Fruit fly (Drosophila melanogaster) whole organism, embryonic: ENCODE results near the gene CG17327.

Source experiments
- Adf1 ChIP-seq: fragments of 200-800 bp; sonication (Bioruptor generic); IDR thresholded peaks from 2 replicates; pipeline ENCODE4 v1.3.6; 2022; ENCODE audit warnings: missing biosample characterization, missing genetic modification characterization
- Atf-2 ChIP-seq: fragments of 200-800 bp; sonication (Bioruptor generic); optimal IDR thresholded peaks from 2 replicates; lab custom pipeline; 2016; ENCODE audit warnings: missing biosample characterization, missing genetic modification characterization
- Awh ChIP-seq: fragments of 200-800 bp; sonication (Bioruptor generic); IDR thresholded peaks from 2 replicates; pipeline ENCODE4, ENCODE4 v1.3.6; 2022; ENCODE audit warnings: missing biosample characterization, missing genetic modification characterization
- CG10979 ChIP-seq: fragments of 200-800 bp; sonication (Bioruptor generic); optimal IDR thresholded peaks from 2 replicates; lab custom pipeline; 2018; ENCODE audit warnings: missing biosample characterization, mild to moderate bottlenecking, missing genetic modification characterization, moderate library complexity
- CG11085 ChIP-seq: fragments of 200-800 bp; sonication (Bioruptor generic); IDR thresholded peaks from 2 replicates; pipeline ENCODE4 v1.3.6; 2022; ENCODE audit warnings: missing biosample characterization, missing genetic modification characterization
- CG11398 ChIP-seq: fragments of 200-800 bp; sonication (Bioruptor generic); optimal IDR thresholded peaks from 2 replicates; lab custom pipeline; 2016; ENCODE audit warnings: missing biosample characterization, missing genetic modification characterization
- CG13775 ChIP-seq: fragments of 200-800 bp; sonication (Bioruptor generic); optimal IDR thresholded peaks from 3 replicates; lab custom pipeline; 2017; ENCODE audit warnings: missing biosample characterization, mild to moderate bottlenecking, missing genetic modification characterization
- CG15601 ChIP-seq: fragments of 200-800 bp; sonication (Bioruptor generic); optimal IDR thresholded peaks from 3 replicates; lab custom pipeline; 2019; ENCODE audit warnings: missing biosample characterization, mild to moderate bottlenecking, missing genetic modification characterization, moderate library complexity
- CG17186 ChIP-seq: fragments of 200-800 bp; sonication (Bioruptor generic); optimal IDR thresholded peaks from 3 replicates; lab custom pipeline; 2017; ENCODE audit warnings: missing biosample characterization, missing genetic modification reagents, missing genetic modification characterization
- CG17328 ChIP-seq: fragments of 200-800 bp; sonication (Bioruptor generic); IDR thresholded peaks from 2 replicates; pipeline ENCODE4 v1.3.6; 2022; ENCODE audit warnings: missing biosample characterization, missing genetic modification characterization
- CG17385 ChIP-seq: fragments of 200-800 bp; sonication (Bioruptor generic); optimal IDR thresholded peaks from 3 replicates; lab custom pipeline; 2018; ENCODE audit warnings: missing biosample characterization, mild to moderate bottlenecking, missing genetic modification characterization
- CG17829 ChIP-seq: fragments of 200-800 bp; optimal IDR thresholded peaks from 2 replicates; lab custom pipeline; 2019; ENCODE audit warnings: missing biosample characterization, mild to moderate bottlenecking, missing genetic modification characterization, moderate library complexity
- CG3726 ChIP-seq: fragments of 200-800 bp; sonication (Bioruptor generic); IDR thresholded peaks from 3 replicates; pipeline ENCODE4, ENCODE4 v1.3.6; 2022; ENCODE audit warnings: missing biosample characterization, missing genetic modification characterization
- CG3847 ChIP-seq: fragments of 200-800 bp; sonication (Bioruptor generic); IDR thresholded peaks from 2 replicates; pipeline ENCODE4 v1.3.6; 2022; ENCODE audit warnings: missing biosample characterization, missing genetic modification characterization
- CG4424 ChIP-seq: fragments of 200-800 bp; sonication (Bioruptor generic); optimal IDR thresholded peaks from 3 replicates; lab custom pipeline; 2016; ENCODE audit warnings: missing biosample characterization, missing genetic modification characterization
- CG6654 ChIP-seq: fragments of 200-800 bp; sonication (Bioruptor generic); optimal IDR thresholded peaks from 2 replicates; lab custom pipeline; 2017; ENCODE audit warnings: missing biosample characterization, mild to moderate bottlenecking, missing genetic modification characterization
- CG6689 ChIP-seq: fragments of 200-800 bp; sonication (Bioruptor generic); IDR thresholded peaks from 2 replicates; pipeline ENCODE4 v1.3.6; 2022; ENCODE audit warnings: missing biosample characterization, missing genetic modification characterization
- CG8089 ChIP-seq: fragments of 200-800 bp; sonication (Bioruptor generic); optimal IDR thresholded peaks from 3 replicates; lab custom pipeline; 2016; ENCODE audit warnings: missing biosample characterization, missing genetic modification characterization
- CG8290 ChIP-seq, 3 experiments: fragments of 200-800 bp; sonication (Bioruptor generic); optimal IDR thresholded peaks; 2 replicates each; lab custom pipeline; 2016 to 2019; ENCODE audit warnings: missing biosample characterization in 3 of 3, missing genetic modification characterization in 3 of 3, mild to moderate bottlenecking in 2 of 3, moderate library complexity in 1 of 3
- Doc3 ChIP-seq: fragments of 200-800 bp; sonication (Bioruptor generic); IDR thresholded peaks from 3 replicates; pipeline ENCODE4 v1.3.6; 2022; ENCODE audit warnings: missing biosample characterization, missing genetic modification characterization; ENCODE audit not compliant: partially characterized antibody
- E2f2 ChIP-seq: fragments of 200-800 bp; sonication (Bioruptor generic); IDR thresholded peaks from 2 replicates; pipeline ENCODE4 v1.3.6; 2022; ENCODE audit warnings: missing biosample characterization, missing genetic modification characterization
- Fer3 ChIP-seq: fragments of 200-800 bp; sonication (Bioruptor generic); optimal IDR thresholded peaks from 2 replicates; lab custom pipeline; 2018; ENCODE audit warnings: missing biosample characterization, mild to moderate bottlenecking, missing genetic modification characterization, moderate library complexity
- Gug ChIP-seq: fragments of 200-800 bp; sonication (Bioruptor generic); IDR thresholded peaks from 4 replicates; pipeline ENCODE4 v1.3.6; 2022; ENCODE audit warnings: missing biosample characterization, missing genetic modification characterization
- H2.0 ChIP-seq: fragments of 200-800 bp; sonication (Bioruptor generic); IDR thresholded peaks from 2 replicates; pipeline ENCODE4 v1.3.6; 2022; ENCODE audit warnings: missing biosample characterization, missing genetic modification characterization
- HLH4C ChIP-seq: fragments of 200-800 bp; sonication (Bioruptor generic); IDR thresholded peaks from 3 replicates; pipeline ENCODE4 v1.3.6; 2022; ENCODE audit warnings: missing biosample characterization, missing genetic modification characterization; ENCODE audit not compliant: partially characterized antibody
- Mes4 ChIP-seq: fragments of 200-800 bp; sonication (Bioruptor generic); optimal IDR thresholded peaks from 2 replicates; lab custom pipeline; 2016; ENCODE audit warnings: missing biosample characterization, missing genetic modification characterization
- Ptx1 ChIP-seq: fragments of 200-800 bp; sonication (Bioruptor generic); IDR thresholded peaks from 2 replicates; pipeline ENCODE4 v1.3.6; 2022; ENCODE audit warnings: missing biosample characterization, missing genetic modification characterization
- Ssrp ChIP-seq: fragments of 200-800 bp; sonication (Bioruptor generic); optimal IDR thresholded peaks from 2 replicates; lab custom pipeline; 2018; ENCODE audit warnings: missing biosample characterization, mild to moderate bottlenecking, missing genetic modification characterization, moderate library complexity
- abd-A ChIP-seq: fragments of 200-800 bp; sonication (Bioruptor generic); optimal IDR thresholded peaks from 3 replicates; lab custom pipeline; 2019; ENCODE audit warnings: missing biosample characterization, mild to moderate bottlenecking, missing genetic modification characterization, moderate library complexity
- ac ChIP-seq: fragments of 200-800 bp; sonication (Bioruptor generic); optimal IDR thresholded peaks from 3 replicates; lab custom pipeline; 2017; ENCODE audit warnings: missing biosample characterization, mild to moderate bottlenecking, missing genetic modification characterization
- ase ChIP-seq: fragments of 200-800 bp; sonication (Bioruptor generic); IDR thresholded peaks from 3 replicates; pipeline ENCODE4 v1.3.6; 2022; ENCODE audit warnings: missing biosample characterization, missing genetic modification characterization
- chinmo ChIP-seq: fragments of 200-800 bp; sonication (Bioruptor generic); IDR thresholded peaks from 4 replicates; pipeline ENCODE4 v1.3.6; 2022; ENCODE audit warnings: missing biosample characterization, missing genetic modification characterization; ENCODE audit not compliant: partially characterized antibody
- ci ChIP-seq: fragments of 200-800 bp; sonication (Bioruptor generic); IDR thresholded peaks from 3 replicates; pipeline ENCODE4 v1.3.6; 2022; ENCODE audit warnings: missing biosample characterization, missing genetic modification characterization
- danr ChIP-seq: fragments of 200-800 bp; sonication (Bioruptor generic); IDR thresholded peaks from 2 replicates; pipeline ENCODE4 v1.3.6; 2022; ENCODE audit warnings: missing biosample characterization, missing genetic modification characterization
- dimm ChIP-seq: fragments of 200-800 bp; sonication (Bioruptor generic); IDR thresholded peaks from 2 replicates; pipeline ENCODE4 v1.3.6; 2022; ENCODE audit warnings: missing biosample characterization, missing genetic modification characterization
- fd102C ChIP-seq: fragments of 200-800 bp; sonication (Bioruptor generic); optimal IDR thresholded peaks from 2 replicates; lab custom pipeline; 2018; ENCODE audit warnings: missing biosample characterization, mild to moderate bottlenecking, missing genetic modification characterization, moderate library complexity
- gem ChIP-seq: fragments of 200-800 bp; sonication (Bioruptor generic); optimal IDR thresholded peaks from 2 replicates; lab custom pipeline; 2019; ENCODE audit warnings: missing biosample characterization, mild to moderate bottlenecking, missing genetic modification characterization, moderate library complexity
- gfzf ChIP-seq: fragments of 200-800 bp; sonication (Bioruptor generic); optimal IDR thresholded peaks from 2 replicates; lab custom pipeline; 2016; ENCODE audit warnings: missing biosample characterization, mild to moderate bottlenecking, missing genetic modification characterization, moderate library complexity
- gt ChIP-seq: fragments of 200-800 bp; sonication (Bioruptor generic); IDR thresholded peaks from 2 replicates; pipeline ENCODE4 v1.3.6; 2022; ENCODE audit warnings: missing biosample characterization, missing genetic modification characterization
- jigr1 ChIP-seq: fragments of 200-800 bp; sonication (Bioruptor generic); IDR thresholded peaks from 3 replicates; pipeline ENCODE4 v1.3.6; 2022; ENCODE audit warnings: missing biosample characterization, missing genetic modification characterization
- peb ChIP-seq: fragments of 200-800 bp; sonication (Bioruptor generic); IDR thresholded peaks from 2 replicates; pipeline ENCODE4 v1.3.6; 2022; ENCODE audit warnings: missing biosample characterization, missing genetic modification characterization
- pum ChIP-seq: fragments of 200-800 bp; sonication (Bioruptor generic); optimal IDR thresholded peaks from 2 replicates; lab custom pipeline; 2016; ENCODE audit warnings: missing biosample characterization, missing genetic modification characterization
- scrt ChIP-seq: fragments of 200-800 bp; sonication (Bioruptor generic); optimal IDR thresholded peaks from 2 replicates; lab custom pipeline; 2018; ENCODE audit warnings: missing biosample characterization, mild to moderate bottlenecking, missing genetic modification characterization, moderate library complexity
- sd ChIP-seq: fragments of 200-800 bp; sonication (Bioruptor generic); optimal IDR thresholded peaks from 3 replicates; lab custom pipeline; 2018; ENCODE audit warnings: missing biosample characterization, mild to moderate bottlenecking, missing genetic modification characterization, moderate library complexity
- sens-2 ChIP-seq: fragments of 200-800 bp; sonication (Bioruptor generic); IDR thresholded peaks from 2 replicates; pipeline ENCODE4 v1.3.6; 2022; ENCODE audit warnings: missing biosample characterization, missing genetic modification characterization
- toy ChIP-seq: fragments of 200-800 bp; sonication (Bioruptor generic); IDR thresholded peaks from 2 replicates; pipeline ENCODE4 v1.3.6; 2022; ENCODE audit warnings: missing biosample characterization, missing genetic modification characterization
- wdn ChIP-seq: fragments of 200-800 bp; sonication (Bioruptor generic); IDR thresholded peaks from 2 replicates; pipeline ENCODE4 v1.3.6; 2022; ENCODE audit warnings: missing biosample characterization, missing genetic modification characterization

CG17327 gene

dm6 chr3R:12960929-12961855, 36.3 kb downstream of the CG17327 start, which contains the start of gene Spc25 (continued):
- TF ChIP-seq wdn (GFP tag; lab: Robert Waterston, UW) (no peak), Ptx1 (GFP tag; lab: Robert Waterston, UW) (0 out of 2 replicates have a peak, but pooled peaks have one; percentile 39), HLH4C (GFP tag; lab: Robert Waterston, UW) (peak; percentile 88), sd (tag; lab: Kevin White, UChicago) (no peak), CG13775 (GFP tag; lab: Kevin White, UChicago) (peak; percentile 38), CG10979 (tag; lab: Kevin White, UChicago) (no peak), Ssrp (tag; lab: Kevin White, UChicago) (no peak), CG6689 (GFP tag; lab: Robert Waterston, UW) (0 out of 2 replicates have a peak, but pooled peaks have one; percentile 17)
- TF ChIP-seq, all 482 proteins: peak for 210

- TF ChIP-seq pum (GFP tag; lab: Kevin White, UChicago) (no peak), ase (GFP tag; lab: Robert Waterston, UW) (no peak), CG8089 (GFP tag; lab: Kevin White, UChicago) (no peak), Ptx1 (GFP tag; lab: Robert Waterston, UW) (no peak), H2.0 (GFP tag; lab: Robert Waterston, UW) (no peak), Atf-2 (GFP tag; lab: Kevin White, UChicago) (no peak), Adf1 (GFP tag; lab: Robert Waterston, UW) (no peak), toy (GFP tag; lab: Robert Waterston, UW) (no peak), Awh (GFP tag; lab: Robert Waterston, UW) (no peak), scrt (GFP tag; lab: Kevin White, UChicago) (no peak), Doc3 (no peak), CG6654 (GFP tag; lab: Kevin White, UChicago) (no peak), ac (GFP tag; lab: Kevin White, UChicago) (no peak), gem (tag; lab: Kevin White, UChicago) (no peak), ci (GFP tag; lab: Robert Waterston, UW) (no peak), CG17328 (GFP tag; lab: Robert Waterston, UW) (no peak), CG3726 (no peak), Gug (GFP tag; lab: Robert Waterston, UW) (no peak), CG11398 (no peak), CG15601 (tag; lab: Kevin White, UChicago) (no peak), danr (no peak), abd-A (tag; lab: Kevin White, UChicago) (no peak), Fer3 (tag; lab: Kevin White, UChicago) (no peak), sens-2 (GFP tag; lab: Robert Waterston, UW) (0 out of 2 replicates have a peak, but pooled peaks have one; percentile 29), peb (GFP tag; lab: Robert Waterston, UW) (no peak), CG11085 (GFP tag; lab: Robert Waterston, UW) (no peak), CG8290 (GFP tag; optimal IDR thresholded peaks at IDR 0.05; lab: Kevin White, UChicago) (no peak), CG8290 (tag; optimal IDR thresholded peaks at IDR 0.05; lab: Kevin White, UChicago) (peak in 1 of 2 experiments; percentile 6), gfzf (GFP tag; lab: Kevin White, UChicago) (no peak), Mes4 (no peak), CG17385 (GFP tag; lab: Kevin White, UChicago) (no peak), fd102C (GFP tag; lab: Kevin White, UChicago) (no peak), CG17829 (tag; lab: Kevin White, UChicago) (no peak), gt (no peak), chinmo (peak; percentile 77; the same call in 1 of the 4 replicates), jigr1 (GFP tag; lab: Robert Waterston, UW) (no peak), CG3847 (no peak), CG4424 (GFP tag; lab: Kevin White, UChicago) (no peak), CG17186 (GFP tag; lab: Kevin White, UChicago) (no peak), dimm (no peak), E2f2 (GFP tag; lab: Robert Waterston, UW) (no peak)
These were observed 37.3 kb downstream of the CG17327 start for dm6 chr3R:12960227-12960626.
